Fruit fly (Drosophila melanogaster) whole organism, embryonic: ENCODE data around the gene CG7183.

Experiments
- ATbp ChIP-seq: fragments of 200-800 bp; sonication (Bioruptor generic); optimal IDR thresholded peaks from 2 replicates; lab custom pipeline; 2017; ENCODE audit warnings: missing biosample characterization, mild to moderate bottlenecking, missing genetic modification characterization, missing genetic modification reagents
- Aef1 ChIP-seq: fragments of 200-800 bp; sonication (Bioruptor generic); IDR thresholded peaks from 3 replicates; pipeline ENCODE4 v1.3.6; 2022; ENCODE audit warnings: missing biosample characterization, missing genetic modification characterization
- Antp ChIP-seq: fragments of 200-800 bp; sonication (Bioruptor generic); optimal IDR thresholded peaks from 3 replicates; lab custom pipeline; 2016; ENCODE audit warnings: missing biosample characterization, missing genetic modification characterization
- Awh ChIP-seq: fragments of 200-800 bp; sonication (Bioruptor generic); IDR thresholded peaks from 2 replicates; pipeline ENCODE4, ENCODE4 v1.3.6; 2022; ENCODE audit warnings: missing biosample characterization, missing genetic modification characterization
- BtbVII ChIP-seq: fragments of 200-800 bp; sonication (Bioruptor generic); optimal IDR thresholded peaks from 3 replicates; lab custom pipeline; 2017; ENCODE audit warnings: missing biosample characterization, mild to moderate bottlenecking, missing genetic modification characterization
- CG10431 ChIP-seq: fragments of 200-800 bp; sonication (Bioruptor generic); optimal IDR thresholded peaks from 3 replicates; lab custom pipeline; 2018; ENCODE audit warnings: missing biosample characterization, mild to moderate bottlenecking, missing genetic modification characterization
- CG10565 ChIP-seq: fragments of 200-800 bp; sonication (Bioruptor generic); optimal IDR thresholded peaks from 3 replicates; lab custom pipeline; 2016; ENCODE audit warnings: missing biosample characterization, mild to moderate bottlenecking, missing genetic modification characterization
- CG11560 ChIP-seq: fragments of 200-800 bp; sonication (Bioruptor generic); IDR thresholded peaks from 3 replicates; pipeline ENCODE4 v1.3.6; 2022; ENCODE audit warnings: missing biosample characterization, missing genetic modification characterization
- CG11696 ChIP-seq: fragments of 200-800 bp; sonication (Bioruptor generic); IDR thresholded peaks from 2 replicates; pipeline ENCODE4 v1.3.6; 2022; ENCODE audit warnings: missing biosample characterization, missing genetic modification characterization
- CG12155 ChIP-seq: fragments of 200-800 bp; sonication (Bioruptor generic); optimal IDR thresholded peaks from 3 replicates; lab custom pipeline; 2016; ENCODE audit warnings: missing biosample characterization, missing genetic modification characterization
- CG17829 ChIP-seq: fragments of 200-800 bp; optimal IDR thresholded peaks from 2 replicates; lab custom pipeline; 2019; ENCODE audit warnings: missing biosample characterization, mild to moderate bottlenecking, missing genetic modification characterization, moderate library complexity
- CG3065 ChIP-seq: fragments of 200-800 bp; sonication (Bioruptor generic); optimal IDR thresholded peaks from 2 replicates; lab custom pipeline; 2016; ENCODE audit warnings: missing biosample characterization, missing genetic modification characterization
- CG3163 ChIP-seq: fragments of 200-800 bp; sonication (Bioruptor generic); optimal IDR thresholded peaks from 3 replicates; lab custom pipeline; 2016; ENCODE audit warnings: missing biosample characterization, missing genetic modification characterization
- CG32772 ChIP-seq: fragments of 200-800 bp; sonication (Bioruptor generic); IDR thresholded peaks from 2 replicates; pipeline ENCODE4 v1.3.6; 2022; ENCODE audit warnings: missing biosample characterization, missing genetic modification characterization
- CG33557 ChIP-seq: fragments of 200-800 bp; sonication (Bioruptor generic); optimal IDR thresholded peaks from 2 replicates; lab custom pipeline; 2019; ENCODE audit warnings: missing biosample characterization, mild to moderate bottlenecking, missing genetic modification characterization, moderate library complexity
- CG3407 ChIP-seq: fragments of 200-800 bp; sonication (Bioruptor generic); optimal IDR thresholded peaks from 2 replicates; lab custom pipeline; 2018; ENCODE audit warnings: missing biosample characterization, mild to moderate bottlenecking, missing genetic modification characterization
- CG6791 ChIP-seq: fragments of 200-800 bp; sonication (Bioruptor generic); IDR thresholded peaks from 3 replicates; pipeline ENCODE4 v1.3.6; 2022; ENCODE audit warnings: missing biosample characterization, missing genetic modification characterization; ENCODE audit not compliant: partially characterized antibody
- CG9437 ChIP-seq: fragments of 200-800 bp; sonication (Bioruptor generic); optimal IDR thresholded peaks from 2 replicates; lab custom pipeline; 2018; ENCODE audit warnings: missing biosample characterization, mild to moderate bottlenecking, missing genetic modification characterization
- CG9609 ChIP-seq: fragments of 200-800 bp; sonication (Bioruptor generic); optimal IDR thresholded peaks from 3 replicates; lab custom pipeline; 2016; ENCODE audit warnings: missing biosample characterization, missing genetic modification characterization
- CG9932 ChIP-seq: fragments of 200-800 bp; sonication (Bioruptor generic); IDR thresholded peaks from 2 replicates; pipeline ENCODE4 v1.3.6; 2022; ENCODE audit warnings: missing biosample characterization, missing genetic modification characterization
- CHES-1-like ChIP-seq: fragments of 200-800 bp; sonication (Bioruptor generic); optimal IDR thresholded peaks from 2 replicates; lab custom pipeline; 2016; ENCODE audit warnings: missing biosample characterization, missing genetic modification characterization
- CTCF ChIP-seq: fragments of 200-800 bp; sonication (Bioruptor generic); optimal IDR thresholded peaks from 2 replicates; lab custom pipeline; 2017; ENCODE audit warnings: missing biosample characterization, mild to moderate bottlenecking, missing genetic modification characterization, moderate library complexity
- Hey ChIP-seq: fragments of 200-800 bp; sonication (Bioruptor generic); optimal IDR thresholded peaks from 3 replicates; lab custom pipeline; 2018; ENCODE audit warnings: missing biosample characterization, mild to moderate bottlenecking, missing genetic modification characterization
- Opbp ChIP-seq: fragments of 200-800 bp; sonication (Bioruptor generic); IDR thresholded peaks from 3 replicates; pipeline ENCODE4 v1.3.6; 2022; ENCODE audit warnings: missing biosample characterization, missing genetic modification characterization; ENCODE audit not compliant: partially characterized antibody
- Pdp1 ChIP-seq, 2 experiments: fragments of 200-800 bp; sonication (Bioruptor generic); optimal IDR thresholded peaks; 3 replicates each; lab custom pipeline; 2016; ENCODE audit warnings: missing biosample characterization in 2 of 2, missing genetic modification characterization in 2 of 2, mild to moderate bottlenecking in 1 of 2, moderate library complexity in 1 of 2
- Rx ChIP-seq: fragments of 200-800 bp; sonication (Bioruptor generic); IDR thresholded peaks from 2 replicates; pipeline ENCODE4 v1.3.6; 2022; ENCODE audit warnings: missing biosample characterization, missing genetic modification characterization
- Side ChIP-seq: fragments of 200-800 bp; sonication (Bioruptor generic); optimal IDR thresholded peaks from 2 replicates; lab custom pipeline; 2016; ENCODE audit warnings: missing biosample characterization, missing genetic modification characterization
- Sin3A ChIP-seq: fragments of >200 bp; optimal IDR thresholded peaks from 2 replicates; lab custom pipeline; 2018
- Spps ChIP-seq: fragments of 200-800 bp; sonication (Bioruptor generic); optimal IDR thresholded peaks from 2 replicates; lab custom pipeline; 2018; ENCODE audit warnings: missing biosample characterization, mild to moderate bottlenecking, missing genetic modification characterization
- Stat92E ChIP-seq, 3 experiments: fragments of >200 bp in 2 of 3; fragments of 200-800 bp in 1 of 3; sonication (Bioruptor generic) in 1 of 3; optimal IDR thresholded peaks; 2 replicates each; lab custom pipeline; 2017 to 2019; ENCODE audit warnings: missing biosample characterization in 3 of 3, missing genetic modification characterization in 3 of 3, mild to moderate bottlenecking in 1 of 3, moderate library complexity in 1 of 3
- TFAM ChIP-seq: fragments of 200-800 bp; sonication (Bioruptor generic); optimal IDR thresholded peaks from 2 replicates; lab custom pipeline; 2017; ENCODE audit warnings: missing biosample characterization, missing genetic modification characterization, inconsistent platforms
- abd-A ChIP-seq: fragments of 200-800 bp; sonication (Bioruptor generic); optimal IDR thresholded peaks from 3 replicates; lab custom pipeline; 2019; ENCODE audit warnings: missing biosample characterization, mild to moderate bottlenecking, missing genetic modification characterization, moderate library complexity
- ara ChIP-seq: fragments of 200-800 bp; sonication (Bioruptor generic); IDR thresholded peaks from 2 replicates; pipeline ENCODE4 v1.3.6; 2022; ENCODE audit warnings: missing biosample characterization, missing genetic modification characterization
- bsh ChIP-seq, 2 experiments: fragments of 200-800 bp; sonication (Bioruptor generic); optimal IDR thresholded peaks; 2 replicates each; lab custom pipeline; 2017 to 2018; ENCODE audit warnings: mild to moderate bottlenecking in 2 of 2, missing biosample characterization in 2 of 2, missing genetic modification characterization in 2 of 2, moderate library complexity in 1 of 2
- cato ChIP-seq: fragments of 200-800 bp; sonication (Bioruptor generic); optimal IDR thresholded peaks from 2 replicates; lab custom pipeline; 2016; ENCODE audit warnings: missing biosample characterization, missing genetic modification characterization, borderline replicate concordance
- caup ChIP-seq: fragments of 200-800 bp; sonication (Bioruptor generic); optimal IDR thresholded peaks from 3 replicates; lab custom pipeline; 2017; ENCODE audit warnings: missing biosample characterization, mild to moderate bottlenecking, missing genetic modification characterization, moderate library complexity; ENCODE audit not compliant: severe bottlenecking
- chif ChIP-seq, 2 experiments: fragments of 200-800 bp; sonication (Bioruptor generic); optimal IDR thresholded peaks; 3 replicates each; lab custom pipeline; 2016; ENCODE audit warnings: missing biosample characterization in 2 of 2, missing genetic modification characterization in 2 of 2
- croc ChIP-seq: fragments of 200-800 bp; sonication (Bioruptor generic); conservative IDR thresholded peaks from 3 replicates; pipeline ENCODE4 v1.3.6; 2022; ENCODE audit warnings: missing biosample characterization, missing genetic modification characterization
- crp ChIP-seq, 2 experiments: fragments of 200-800 bp; sonication (Bioruptor generic); optimal IDR thresholded peaks; 2 replicates in 1 of 2; 3 replicates in 1 of 2; lab custom pipeline; 2017; ENCODE audit warnings: missing biosample characterization in 2 of 2, missing genetic modification characterization in 2 of 2, mild to moderate bottlenecking in 1 of 2, moderate library complexity in 1 of 2
- ewg ChIP-seq: fragments of 200-800 bp; sonication (Bioruptor generic); optimal IDR thresholded peaks from 3 replicates; lab custom pipeline; 2017; ENCODE audit warnings: mild to moderate bottlenecking, missing biosample characterization, missing genetic modification reagents, missing genetic modification characterization
- exex ChIP-seq: fragments of 200-800 bp; sonication (Bioruptor generic); optimal IDR thresholded peaks from 4 replicates; lab custom pipeline; 2018; ENCODE audit warnings: missing biosample characterization, mild to moderate bottlenecking, missing genetic modification characterization, moderate library complexity
- jing ChIP-seq: fragments of 200-800 bp; sonication (Bioruptor generic); optimal IDR thresholded peaks from 2 replicates; lab custom pipeline; 2018; ENCODE audit warnings: missing biosample characterization, mild to moderate bottlenecking, missing genetic modification characterization
- luna ChIP-seq: fragments of 200-800 bp; sonication (Bioruptor generic); optimal IDR thresholded peaks from 2 replicates; lab custom pipeline; 2016; ENCODE audit warnings: missing biosample characterization, missing genetic modification characterization
- nerfin-2 ChIP-seq: fragments of 200-800 bp; sonication (Bioruptor generic); IDR thresholded peaks from 2 replicates; pipeline ENCODE4 v1.3.6; 2022; ENCODE audit warnings: missing biosample characterization, missing genetic modification characterization; ENCODE audit not compliant: partially characterized antibody
- nom ChIP-seq: fragments of 200-800 bp; sonication (Bioruptor generic); optimal IDR thresholded peaks from 2 replicates; lab custom pipeline; 2017; ENCODE audit warnings: missing biosample characterization, missing genetic modification characterization, mild to moderate bottlenecking, moderate library complexity, missing genetic modification reagents
- pfk ChIP-seq: fragments of 200-800 bp; sonication (Bioruptor generic); optimal IDR thresholded peaks from 2 replicates; lab custom pipeline; 2018; ENCODE audit warnings: missing biosample characterization, mild to moderate bottlenecking, missing genetic modification characterization, moderate library complexity
- pum ChIP-seq: fragments of 200-800 bp; sonication (Bioruptor generic); optimal IDR thresholded peaks from 2 replicates; lab custom pipeline; 2016; ENCODE audit warnings: missing biosample characterization, missing genetic modification characterization
- sima ChIP-seq: fragments of 200-800 bp; sonication (Bioruptor generic); optimal IDR thresholded peaks from 2 replicates; lab custom pipeline; 2016; ENCODE audit warnings: missing biosample characterization, missing genetic modification characterization
- tgo ChIP-seq: fragments of 200-800 bp; sonication (Bioruptor generic); IDR thresholded peaks from 3 replicates; pipeline ENCODE4 v1.3.6; 2022; ENCODE audit warnings: missing biosample characterization, missing genetic modification characterization
- tll ChIP-seq, 2 experiments: fragments of 200-800 bp in 1 of 2; fragments of >200 bp in 1 of 2; sonication (Bioruptor generic) in 1 of 2; optimal IDR thresholded peaks; 2 replicates each; lab custom pipeline; 2017 to 2019; ENCODE audit warnings: missing biosample characterization in 2 of 2, missing genetic modification characterization in 2 of 2, mild to moderate bottlenecking in 1 of 2, moderate library complexity in 1 of 2
- toy ChIP-seq: fragments of 200-800 bp; sonication (Bioruptor generic); IDR thresholded peaks from 2 replicates; pipeline ENCODE4 v1.3.6; 2022; ENCODE audit warnings: missing biosample characterization, missing genetic modification characterization
- yki ChIP-seq: fragments of >200 bp; optimal IDR thresholded peaks from 3 replicates; lab custom pipeline; 2018

The CG7183 gene

dm6 chr3R:18255281-18255680 lies 34.8 kb upstream of the CG7183 start, which contains the start of the genes Ada2a, Polr2D, Tgs1 and moi (continued):
- TF ChIP-seq Antp: no peak
- TF ChIP-seq CG33557 (GFP tag; lab: Kevin White, UChicago): no peak
- TF ChIP-seq CG10431 (GFP tag; lab: Kevin White, UChicago): no peak
- no peak for TF ChIP-seq crp (GFP tag; optimal IDR thresholded peaks at IDR 0.05; lab: Kevin White, UChicago)
- TF ChIP-seq TFAM (GFP tag; lab: Kevin White, UChicago): no peak
- no peak for TF ChIP-seq CG3163 (GFP tag; lab: Kevin White, UChicago)
- TF ChIP-seq croc (GFP tag; lab: Robert Waterston, UW): no peak
- peak; percentile 56 for TF ChIP-seq Sin3A (lab: Kevin White, UChicago)
- TF ChIP-seq CG6791: peak; percentile 83
- no peak for TF ChIP-seq CG32772 (GFP tag; lab: Robert Waterston, UW)
- TF ChIP-seq pum (GFP tag; lab: Kevin White, UChicago): no peak
- no peak for TF ChIP-seq abd-A (tag; lab: Kevin White, UChicago)
- TF ChIP-seq tll (GFP tag; optimal IDR thresholded peaks at IDR 0.05; lab: Kevin White, UChicago): no peak
- no peak for TF ChIP-seq CG12155 (GFP tag; lab: Kevin White, UChicago)
- TF ChIP-seq Awh (GFP tag; lab: Robert Waterston, UW): no peak
- TF ChIP-seq caup (GFP tag; lab: Kevin White, UChicago): no peak
- TF ChIP-seq Pdp1 (GFP tag; optimal IDR thresholded peaks at IDR 0.05; lab: Kevin White, UChicago): no peak
- TF ChIP-seq Spps (tag; lab: Kevin White, UChicago): no peak
- TF ChIP-seq CHES-1-like (GFP tag; lab: Kevin White, UChicago): peak; percentile 63
- TF ChIP-seq toy (GFP tag; lab: Robert Waterston, UW): no peak
- no peak for TF ChIP-seq Stat92E (GFP tag; optimal IDR thresholded peaks at IDR 0.05; lab: Kevin White, UChicago)
- TF ChIP-seq CG17829 (tag; lab: Kevin White, UChicago): peak; percentile 12
- no peak for TF ChIP-seq tgo (GFP tag; lab: Robert Waterston, UW)
- TF ChIP-seq CTCF (GFP tag; lab: Kevin White, UChicago): no peak
- TF ChIP-seq Hey (tag; lab: Kevin White, UChicago): no peak
- no peak for TF ChIP-seq luna (GFP tag; lab: Kevin White, UChicago)
- no peak for TF ChIP-seq nerfin-2 (GFP tag; lab: Robert Waterston, UW)
- no peak for TF ChIP-seq pfk (GFP tag; lab: Kevin White, UChicago)
- TF ChIP-seq yki (lab: Kevin White, UChicago): no peak
- TF ChIP-seq bsh (GFP tag; optimal IDR thresholded peaks at IDR 0.05; lab: Kevin White, UChicago): no peak
- TF ChIP-seq CG11560 (tag; lab: Robert Waterston, UW): no peak
- peak; percentile 87 for TF ChIP-seq Opbp
- TF ChIP-seq CG9932 (GFP tag; lab: Robert Waterston, UW): peak; percentile 44
- TF ChIP-seq exex (tag; lab: Kevin White, UChicago): no peak
- TF ChIP-seq cato (GFP tag; lab: Kevin White, UChicago): no peak
- no peak for TF ChIP-seq BtbVII (GFP tag; lab: Kevin White, UChicago)
- TF ChIP-seq Rx (GFP tag; lab: Robert Waterston, UW): no peak
- no peak for TF ChIP-seq CG3407 (GFP tag; lab: Kevin White, UChicago)
- TF ChIP-seq nom (GFP tag; lab: Kevin White, UChicago): no peak
- no peak for TF ChIP-seq sima (GFP tag; lab: Kevin White, UChicago)
- no peak for TF ChIP-seq ewg (GFP tag; lab: Kevin White, UChicago)
- no peak for TF ChIP-seq chif (GFP tag; optimal IDR thresholded peaks at IDR 0.05; lab: Kevin White, UChicago)
- no peak for TF ChIP-seq CG10565
- no peak for TF ChIP-seq Side (GFP tag; lab: Kevin White, UChicago)
- no peak for TF ChIP-seq CG11696 (GFP tag; lab: Robert Waterston, UW)
- no peak for TF ChIP-seq jing (GFP tag; lab: Kevin White, UChicago)
- TF ChIP-seq ara (GFP tag; lab: Robert Waterston, UW): no peak
- no peak for TF ChIP-seq CG9609 (GFP tag; lab: Kevin White, UChicago)
- no peak for TF ChIP-seq CG9437
- TF ChIP-seq CG3065 (GFP tag; lab: Kevin White, UChicago): no peak
- no peak for TF ChIP-seq ATbp (GFP tag; lab: Kevin White, UChicago)
- no peak for TF ChIP-seq Aef1 (GFP tag; lab: Robert Waterston, UW)
